Fruit fly (Drosophila melanogaster) whole organism, embryonic: ENCODE results near the gene Tsp2A.

Source experiments
- Abd-B ChIP-seq: fragments of 200-800 bp; sonication (Bioruptor generic); optimal IDR thresholded peaks from 2 replicates; lab custom pipeline; 2018; ENCODE audit warnings: missing biosample characterization, mild to moderate bottlenecking, missing genetic modification characterization, moderate library complexity
- CG11398 ChIP-seq: fragments of 200-800 bp; sonication (Bioruptor generic); optimal IDR thresholded peaks from 2 replicates; lab custom pipeline; 2016; ENCODE audit warnings: missing biosample characterization, missing genetic modification characterization
- CG12236 ChIP-seq: fragments of 200-800 bp; sonication (Bioruptor generic); optimal IDR thresholded peaks from 2 replicates; lab custom pipeline; 2016; ENCODE audit warnings: missing biosample characterization, missing genetic modification characterization
- CG12299 ChIP-seq: fragments of 200-800 bp; sonication (Bioruptor generic); optimal IDR thresholded peaks from 2 replicates; lab custom pipeline; 2018; ENCODE audit warnings: missing biosample characterization, mild to moderate bottlenecking, missing genetic modification characterization
- CG6683 ChIP-seq: fragments of 200-800 bp; sonication (Bioruptor generic); optimal IDR thresholded peaks from 2 replicates; lab custom pipeline; 2017; ENCODE audit warnings: missing biosample characterization, mild to moderate bottlenecking, missing genetic modification characterization, missing genetic modification reagents
- Rfx ChIP-seq: fragments of 200-800 bp; sonication (Bioruptor generic); IDR thresholded peaks from 2 replicates; pipeline ENCODE4 v1.3.6; 2022; ENCODE audit warnings: missing biosample characterization, missing genetic modification characterization
- her ChIP-seq: fragments of 200-800 bp; sonication (Bioruptor generic); optimal IDR thresholded peaks from 2 replicates; lab custom pipeline; 2016; ENCODE audit warnings: missing biosample characterization, missing genetic modification characterization
- kay ChIP-seq: fragments of 200-800 bp; sonication (Bioruptor generic); optimal IDR thresholded peaks from 2 replicates; lab custom pipeline; 2016; ENCODE audit warnings: missing biosample characterization, missing genetic modification characterization

Tsp2A gene

dm6 chrX:1392875-1393274 is 46.5 kb downstream of the Tsp2A start, which contains the start of gene Rilpl (continued):
- TF ChIP-seq CG6683 (GFP tag; lab: Kevin White, UChicago) = no peak
- TF ChIP-seq CG12236 (GFP tag; lab: Kevin White, UChicago) = no peak
- peak; percentile 49 for TF ChIP-seq her
- peak; percentile 62 for TF ChIP-seq Rfx (GFP tag; lab: Robert Waterston, UW)
- TF ChIP-seq kay = peak; percentile 94
- TF ChIP-seq CG12299 (tag; lab: Kevin White, UChicago) = no peak
- TF ChIP-seq Abd-B (GFP tag; lab: Kevin White, UChicago) = no peak
- TF ChIP-seq CG11398 = no peak
- TF ChIP-seq, all 482 proteins: peak for 134
